Fruit fly (Drosophila melanogaster): ENCODE results near the gene Ythdf.

DNA sequence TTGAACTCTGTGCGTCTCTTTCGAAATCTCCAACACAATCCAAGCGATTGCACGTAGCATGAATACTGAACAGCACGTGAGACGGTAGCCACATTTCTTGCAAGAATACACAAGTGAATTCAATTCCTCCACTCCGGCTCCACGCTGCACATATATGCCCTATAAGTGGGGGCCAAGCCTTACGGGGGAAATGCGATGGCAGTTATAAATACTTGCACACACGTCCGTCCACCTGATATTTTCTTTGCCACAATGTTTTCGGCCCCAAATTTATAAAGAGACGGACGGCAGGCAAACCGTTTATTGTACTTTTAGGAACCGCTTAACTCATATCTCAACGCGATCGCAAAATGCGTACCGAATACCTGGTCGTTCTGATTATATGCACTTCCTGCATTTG is 7.0 kb upstream of the Ythdf start, which contains the start of gene CG11786:
- TF ChIP-seq Hr39 (GFP tag; optimal IDR thresholded peaks at IDR 0.05) = no peak
- no peak for TF ChIP-seq OdsH (GFP tag; optimal IDR thresholded peaks at IDR 0.05)
- TF ChIP-seq CG6854 (GFP tag; optimal IDR thresholded peaks at IDR 0.05) = no peak
- no peak for TF ChIP-seq eg (GFP tag; IDR thresholded peaks at IDR 0.05)
- TF ChIP-seq CG7368 (GFP tag; optimal IDR thresholded peaks at IDR 0.05) = no peak
- TF ChIP-seq ss (GFP tag; optimal IDR thresholded peaks at IDR 0.05) = no peak
- TF ChIP-seq CG34406 (GFP tag; optimal IDR thresholded peaks at IDR 0.05) = no peak
- no peak for TF ChIP-seq Ets96B (tag; optimal IDR thresholded peaks at IDR 0.05)
- no peak for TF ChIP-seq fd59A (GFP tag; optimal IDR thresholded peaks at IDR 0.05)
- TF ChIP-seq Met (GFP tag; optimal IDR thresholded peaks at IDR 0.05) = no peak
- no peak for TF ChIP-seq Sox15 (GFP tag; optimal IDR thresholded peaks at IDR 0.05)
- TF ChIP-seq esn (GFP tag; optimal IDR thresholded peaks at IDR 0.05) = no peak
- TF ChIP-seq CG15336 (GFP tag; IDR thresholded peaks at IDR 0.05) = no peak

Data from whole organism, prepupa.